Worm (Caenorhabditis elegans): Measurements from ENCODE around the gene F47D12.7.

Gene F47D12.7

DNA sequence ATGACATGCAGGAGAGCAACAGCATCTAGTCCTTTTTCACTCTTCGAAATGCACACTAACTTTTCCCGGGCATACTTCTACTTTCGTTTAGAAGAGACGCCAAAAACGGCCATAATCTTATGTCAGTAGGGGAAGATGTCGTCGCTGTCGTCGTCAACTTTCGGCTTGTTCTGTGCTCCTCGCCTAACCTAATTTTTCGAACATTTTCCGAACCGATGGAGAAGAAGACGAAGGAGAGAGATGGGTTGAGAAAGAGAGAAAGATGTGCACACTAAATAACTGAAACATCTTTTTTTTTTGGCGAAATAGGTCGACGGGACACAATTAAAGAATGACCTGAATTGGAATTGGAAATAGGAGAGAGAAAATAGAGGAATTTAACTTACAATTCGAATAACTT is 14.5 kb upstream of the F47D12.7 start:
- TF ChIP-seq lin-35 (GFP tag; optimal IDR thresholded peaks at IDR 0.05), result peak in 1 of 3 experiments; percentile 16
- no peak for TF ChIP-seq ceh-58 (GFP tag; IDR thresholded peaks at IDR 0.05)
- no peak for TF ChIP-seq nfya-1 (tag; optimal IDR thresholded peaks at IDR 0.05; ENCODE audit: borderline replicate concordance, insufficient read depth)
- TF ChIP-seq lsl-1 (GFP tag; optimal IDR thresholded peaks at IDR 0.05), result no peak
- no peak for TF ChIP-seq snpc-4 (GFP tag; optimal IDR thresholded peaks at IDR 0.05)
- no peak for TF ChIP-seq snpc-4 (tag; optimal IDR thresholded peaks at IDR 0.05)

DNA sequence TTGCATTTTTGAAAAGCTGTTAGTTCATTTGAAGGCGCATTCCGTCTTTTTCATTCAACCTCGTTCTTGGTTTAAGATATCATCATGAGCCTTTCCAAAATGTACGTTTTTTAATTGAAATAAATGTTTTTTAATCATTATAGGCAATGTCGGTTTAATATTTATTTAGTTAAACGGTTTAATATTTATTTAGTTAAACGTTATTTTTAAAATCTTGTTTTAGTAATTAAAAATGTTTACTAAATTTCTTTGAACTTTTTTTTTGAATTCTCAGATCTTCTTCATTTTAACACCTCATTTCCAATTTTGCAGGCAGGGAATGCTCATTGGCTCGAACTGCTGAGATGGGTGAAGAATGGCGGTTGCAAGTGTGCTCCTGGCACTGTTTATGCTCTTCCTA is 13.2 kb upstream of the F47D12.7 start, which contains the start of gene gar-2:
Gene gar-2, plus strand, starts transcription at position 301 of the 400 bp plus-strand sequence.
- TF ChIP-seq Y79H2A.3 (GFP tag; conservative IDR thresholded peaks at IDR 0.05) (no peak), snpc-4 (GFP tag; optimal IDR thresholded peaks at IDR 0.05) (no peak), snpc-4 (tag; optimal IDR thresholded peaks at IDR 0.05) (no peak), ceh-79 (tag; optimal IDR thresholded peaks at IDR 0.05) (no peak), hmg-1.2 (GFP tag; IDR thresholded peaks at IDR 0.05) (no peak), him-1 (tag; optimal IDR thresholded peaks at IDR 0.05) (no peak), B0261.1 (tag; optimal IDR thresholded peaks at IDR 0.05) (no peak), nfya-1 (tag; optimal IDR thresholded peaks at IDR 0.05; ENCODE audit: borderline replicate concordance, insufficient read depth) (no peak), nhr-27 (tag; optimal IDR thresholded peaks at IDR 0.05) (no peak), C06A6.2 (GFP tag; conservative IDR thresholded peaks at IDR 0.05) (no peak), die-1 (tag; optimal IDR thresholded peaks at IDR 0.05) (no peak), F57A8.1 (GFP tag; optimal IDR thresholded peaks at IDR 0.05) (no peak), hmg-20 (GFP tag; IDR thresholded peaks at IDR 0.05) (no peak), K11D2.4 (GFP tag; IDR thresholded peaks at IDR 0.05) (no peak), gei-17 (GFP tag; optimal IDR thresholded peaks at IDR 0.05) (no peak), cebp-2 (GFP tag; IDR thresholded peaks at IDR 0.05) (no peak), lsy-27 (tag; optimal IDR thresholded peaks at IDR 0.05; ENCODE audit: borderline replicate concordance, insufficient read depth) (no peak), dpff-1 (tag; optimal IDR thresholded peaks at IDR 0.05) (no peak), athp-1 (tag; optimal IDR thresholded peaks at IDR 0.05) (no peak)

DNA sequence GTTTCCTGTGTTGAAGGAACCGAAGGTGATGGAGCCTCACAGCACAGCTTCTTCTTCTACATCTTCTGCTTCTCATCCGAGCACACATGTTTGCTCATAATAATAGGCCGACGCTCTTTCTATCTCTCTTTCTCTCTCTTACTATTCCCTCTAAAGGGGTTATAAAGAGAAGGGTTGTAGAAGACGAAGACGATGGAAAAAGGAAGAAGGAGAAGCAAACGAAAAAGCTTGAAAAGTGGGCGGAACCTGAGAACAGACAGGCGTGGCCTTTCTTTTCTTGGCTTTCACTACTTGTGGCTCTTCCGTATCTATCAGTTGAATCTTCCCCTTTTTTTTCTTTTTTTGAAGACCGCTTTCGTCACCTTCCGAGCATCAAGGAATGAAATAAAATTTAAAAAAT is 12.0 kb upstream of the F47D12.7 start:
- TF ChIP-seq somi-1 (GFP tag; optimal IDR thresholded peaks at IDR 0.05) (no peak), hmg-20 (GFP tag; IDR thresholded peaks at IDR 0.05) (no peak), die-1 (tag; optimal IDR thresholded peaks at IDR 0.05) (no peak), madf-3 (GFP tag; IDR thresholded peaks at IDR 0.05) (no peak)

DNA sequence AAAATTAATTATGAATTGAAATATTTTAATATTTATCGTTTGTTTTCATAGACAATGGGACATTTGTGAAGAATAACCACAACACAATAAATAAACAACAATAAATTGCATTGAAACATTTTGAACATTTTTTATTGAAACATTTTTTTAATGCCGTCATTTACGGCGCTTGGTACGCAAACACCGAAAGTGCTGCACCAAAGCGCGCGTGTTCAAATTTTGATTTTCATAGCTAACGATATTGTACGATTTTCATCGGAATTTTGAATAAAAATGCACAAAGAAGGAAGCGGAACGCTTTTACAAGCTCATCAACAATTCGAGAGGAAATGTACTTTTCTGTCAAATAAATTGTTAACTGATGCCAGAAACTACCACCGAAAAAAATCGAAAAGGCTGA is 8.0 kb upstream of the F47D12.7 start:
- TF ChIP-seq lin-54 (GFP tag; optimal IDR thresholded peaks at IDR 0.05), result peak; percentile 16
- TF ChIP-seq fkh-3 (tag; optimal IDR thresholded peaks at IDR 0.05), result no peak
- peak; percentile 2 for TF ChIP-seq dpl-1 (GFP tag; optimal IDR thresholded peaks at IDR 0.05)

DNA sequence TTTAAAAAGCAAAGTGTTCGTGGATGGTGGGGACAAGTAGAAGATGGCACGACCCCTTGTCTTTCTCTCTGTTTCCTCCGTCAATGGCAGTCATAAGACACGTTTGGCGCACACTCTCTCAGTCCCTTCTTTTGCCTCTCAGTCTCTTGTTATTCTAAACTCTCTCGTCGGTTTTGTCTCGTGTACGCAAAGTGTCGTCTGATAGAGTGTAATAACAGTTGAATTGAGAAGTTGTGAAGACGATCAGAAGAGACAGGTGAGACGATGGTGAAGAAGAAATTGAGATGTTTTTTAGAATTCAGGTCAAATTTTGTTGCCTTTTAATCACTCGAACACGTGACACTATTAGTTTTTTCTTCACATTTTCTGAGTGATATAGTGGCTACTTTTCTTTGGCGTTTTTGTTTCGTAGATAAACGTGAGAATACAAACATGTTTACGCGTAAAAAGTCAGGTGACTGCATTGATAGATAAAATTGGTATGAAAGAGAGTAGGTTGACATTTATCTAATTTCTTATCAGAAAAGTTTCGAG is 7.4 kb upstream of the F47D12.7 start, which contains the start of gene F47D12.9:
Gene F47D12.9, minus strand, starts transcription at position 267 of the 534 bp plus-strand sequence.
- TF ChIP-seq bed-1 (GFP tag; IDR thresholded peaks at IDR 0.05) (no peak), chd-7 (tag; optimal IDR thresholded peaks at IDR 0.05) (peak; percentile 14), mxl-1 (tag; optimal IDR thresholded peaks at IDR 0.05) (no peak), sea-2 (GFP tag; IDR thresholded peaks at IDR 0.05) (no peak), cebp-2 (GFP tag; IDR thresholded peaks at IDR 0.05) (no peak), lin-26 (GFP tag; IDR thresholded peaks at IDR 0.05) (0 out of 2 replicates have a peak, but pooled peaks have one; percentile 38), fkh-3 (tag; optimal IDR thresholded peaks at IDR 0.05) (no peak), ets-4 (GFP tag; optimal IDR thresholded peaks at IDR 0.05) (no peak), ZK185.1 (tag; optimal IDR thresholded peaks at IDR 0.05; ENCODE audit: poor library complexity, severe bottlenecking) (no peak), efl-1 (GFP tag; optimal IDR thresholded peaks at IDR 0.05) (no peak), hmg-20 (GFP tag; IDR thresholded peaks at IDR 0.05) (no peak), Y95B8A.8 (GFP tag; IDR thresholded peaks at IDR 0.05) (no peak), let-607 (tag; optimal IDR thresholded peaks at IDR 0.05) (peak in 1 of 2 experiments; percentile 21), K11D2.4 (GFP tag; IDR thresholded peaks at IDR 0.05) (peak; percentile 47; the same call in 1 of the 2 replicates), madf-3 (GFP tag; IDR thresholded peaks at IDR 0.05) (no peak), nfyb-1 (GFP tag; IDR thresholded peaks at IDR 0.05) (peak; percentile 48; the same call in 1 of the 2 replicates), attf-5 (GFP tag; optimal IDR thresholded peaks at IDR 0.05) (peak; percentile 82), zfh-2 (GFP tag; conservative IDR thresholded peaks at IDR 0.05) (no peak), nfya-1 (tag; optimal IDR thresholded peaks at IDR 0.05; ENCODE audit: borderline replicate concordance, insufficient read depth) (no peak), him-1 (tag; optimal IDR thresholded peaks at IDR 0.05) (no peak)
